Fruit fly (Drosophila melanogaster): ENCODE data around the gene lz.

DNA sequence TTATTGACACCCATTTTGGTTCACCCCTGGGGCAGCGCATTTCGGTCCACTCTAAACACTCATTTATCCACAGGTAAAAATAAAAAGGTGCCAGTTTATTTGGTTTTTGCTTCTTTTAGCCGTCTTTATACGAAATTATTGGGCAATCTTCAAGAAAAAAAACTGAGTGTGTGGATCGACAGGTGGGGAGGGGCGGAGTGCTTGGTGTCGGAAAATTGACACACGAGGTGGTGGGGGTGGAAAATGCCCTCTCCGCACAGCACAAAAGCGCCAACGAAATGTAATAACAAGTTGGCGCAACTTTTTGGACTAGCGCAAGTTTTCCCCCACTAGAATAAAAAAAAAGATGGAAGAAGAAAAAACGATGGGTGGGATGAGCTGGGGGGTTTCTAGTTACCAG lies 61.1 kb downstream of the lz start:
- TF ChIP-seq ttk (optimal IDR thresholded peaks at IDR 0.05) (no peak), insv (optimal IDR thresholded peaks at IDR 0.05) (no peak), h (optimal IDR thresholded peaks at IDR 0.05) (no peak), psq (optimal IDR thresholded peaks at IDR 0.05) (no peak), Sin3A (optimal IDR thresholded peaks at IDR 0.05) (no peak)

Data from Kc167 (cell line).